Worm (Caenorhabditis elegans) whole organism, L4 larva: ENCODE data around the gene K10D11.3.

Experiments used
- ama-1 ChIP-seq: fragments of 150-350 bp; optimal IDR thresholded peaks from 2 replicates; lab custom pipeline; 2014; ENCODE audit warnings: inconsistent platforms, mixed read lengths
- ceh-28 ChIP-seq: fragments of 150-350 bp; optimal IDR thresholded peaks from 2 replicates; lab custom pipeline; 2014; ENCODE audit warnings: missing biosample characterization, missing genetic modification reagents, missing genetic modification characterization
- egl-43 ChIP-seq: fragments of 200-800 bp; sonication (Bioruptor generic); IDR thresholded peaks from 2 replicates; pipeline ENCODE4 v1.3.6; 2022; ENCODE audit warnings: missing genetic modification reagents, missing genetic modification characterization, missing compliant biosample characterization
- lin-39 ChIP-seq: fragments of 150-350 bp; optimal IDR thresholded peaks from 2 replicates; lab custom pipeline; 2014; ENCODE audit warnings: missing biosample characterization, missing genetic modification reagents, missing genetic modification characterization
- lir-3 ChIP-seq: sonication (generic microtip); optimal IDR thresholded peaks from 2 replicates; lab custom pipeline; 2016; ENCODE audit warnings: mild to moderate bottlenecking, missing genetic modification characterization, missing compliant biosample characterization
- nhr-76 ChIP-seq: fragments of 150-350 bp; optimal IDR thresholded peaks from 2 replicates; lab custom pipeline; 2014; ENCODE audit warnings: missing biosample characterization, missing genetic modification characterization

- TF ChIP-seq lin-39 (tag; lab: Kevin White, UChicago) (no peak), egl-43 (GFP tag; lab: Robert Waterston, UW) (no peak), lir-3 (no peak), ceh-28 (no peak), nhr-76 (tag; lab: Kevin White, UChicago) (no peak), ama-1 (lab: Kevin White, UChicago) (no peak)
Measured at ce11 chrIV:12990638-12991037, 4.7 kb upstream of the K10D11.3 start.
